Worm (Caenorhabditis elegans): ENCODE results near the gene micu-1.

DNA sequence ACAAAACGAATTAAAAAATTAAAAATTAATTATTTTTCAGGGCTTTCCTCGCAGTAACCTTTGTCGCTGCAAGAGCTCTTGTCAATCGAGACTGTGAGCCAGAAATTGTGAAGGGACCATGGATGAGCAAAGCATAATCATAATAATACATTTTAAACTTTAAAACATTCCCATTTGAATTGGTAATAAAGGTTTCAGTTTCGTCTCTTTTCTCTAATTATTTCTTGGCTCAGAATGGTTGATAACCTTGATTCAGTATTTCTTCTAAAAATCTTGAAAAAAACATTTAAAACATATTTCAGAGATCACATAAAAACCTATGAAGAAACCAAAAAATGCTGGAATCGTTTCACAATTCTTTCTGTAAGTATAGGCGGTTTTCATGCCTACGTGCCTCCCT lies 38.9 kb upstream of the micu-1 start, which contains the start of gene JC8.16:
- no peak for TF ChIP-seq zag-1 (tag; optimal IDR thresholded peaks at IDR 0.05)
- no peak for TF ChIP-seq lin-39 (tag; optimal IDR thresholded peaks at IDR 0.05)
- TF ChIP-seq nhr-23 (tag; optimal IDR thresholded peaks at IDR 0.05): no peak
- TF ChIP-seq egl-27 (tag; optimal IDR thresholded peaks at IDR 0.05): no peak
- TF ChIP-seq nhr-237 (tag; optimal IDR thresholded peaks at IDR 0.05): no peak
- no peak for TF ChIP-seq alr-1 (tag; optimal IDR thresholded peaks at IDR 0.05)
